Worm (Caenorhabditis elegans): ENCODE results near the gene dhhc-1.

Gene dhhc-1

ce11 chrX:15078276-15078675 lies 21.9 kb downstream of the dhhc-1 start:
- no peak for TF ChIP-seq ceh-34 (tag; optimal IDR thresholded peaks at IDR 0.05)
- TF ChIP-seq lin-11 (tag; optimal IDR thresholded peaks at IDR 0.05), result no peak
- no peak for TF ChIP-seq ceh-48 (tag; optimal IDR thresholded peaks at IDR 0.05)
- TF ChIP-seq nhr-11 (tag; optimal IDR thresholded peaks at IDR 0.05), result no peak
- no peak for TF ChIP-seq che-1 (tag; optimal IDR thresholded peaks at IDR 0.05)
- TF ChIP-seq hlh-13 (GFP tag; optimal IDR thresholded peaks at IDR 0.05), result no peak
- no peak for TF ChIP-seq hlh-6 (tag; optimal IDR thresholded peaks at IDR 0.05)
- no peak for TF ChIP-seq rnt-1 (tag; optimal IDR thresholded peaks at IDR 0.05)
- TF ChIP-seq nhr-232 (tag; optimal IDR thresholded peaks at IDR 0.05), result no peak
- no peak for TF ChIP-seq ztf-16 (tag; optimal IDR thresholded peaks at IDR 0.05)
- TF ChIP-seq hlh-15 (tag; optimal IDR thresholded peaks at IDR 0.05), result no peak
- no peak for TF ChIP-seq F13H6.1 (tag; optimal IDR thresholded peaks at IDR 0.05)
- TF ChIP-seq fax-1 (tag; optimal IDR thresholded peaks at IDR 0.05), result no peak
- TF ChIP-seq zip-5 (tag; optimal IDR thresholded peaks at IDR 0.05), result no peak
- no peak for TF ChIP-seq hlh-30 (tag; optimal IDR thresholded peaks at IDR 0.05; ENCODE audit: insufficient read depth)

DNA sequence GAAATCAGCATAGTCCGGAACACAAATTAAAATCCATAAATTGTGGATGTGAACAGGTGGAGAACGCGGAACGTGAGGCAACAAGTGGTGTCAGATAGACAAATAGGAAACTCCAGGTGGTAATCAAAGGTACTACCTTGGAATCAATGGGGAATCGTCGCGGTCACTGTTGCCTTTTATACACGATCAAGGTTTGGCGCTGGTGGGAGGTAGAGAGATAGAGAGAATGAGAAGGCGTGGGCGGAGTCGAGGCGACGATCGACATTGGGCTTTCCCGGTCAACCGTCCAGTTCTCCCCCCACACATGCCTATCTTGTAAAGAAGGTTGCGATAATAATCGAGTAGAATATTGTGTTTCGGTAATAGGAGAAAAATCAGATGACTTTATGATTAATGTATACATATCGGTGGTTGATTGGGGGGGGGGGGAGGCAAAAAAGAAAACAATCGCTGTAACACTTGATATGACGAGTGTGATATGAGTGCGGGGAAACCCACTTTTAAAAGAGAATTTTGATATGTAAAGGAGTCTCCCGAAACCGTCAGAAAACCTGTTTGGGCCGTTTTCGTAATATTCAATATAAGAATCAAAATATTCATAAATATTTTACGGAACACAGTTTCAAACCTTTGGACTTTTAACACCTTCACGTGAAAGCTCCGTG lies 22.5 kb downstream of the dhhc-1 start, which contains the start of the genes H40L08.8, H40L08.2 and H40L08.7:
TSS of gene H40L08.8 (minus strand) at position 37 of the 665 bp plus-strand sequence.
TSS of gene H40L08.2 (minus strand) at position 148 of the 665 bp plus-strand sequence.
TSS of gene H40L08.7 (minus strand) at position 148 of the 665 bp plus-strand sequence.
- TF ChIP-seq ceh-45 (GFP tag; IDR thresholded peaks at IDR 0.05), result no peak
- no peak for TF ChIP-seq K09A11.1 (tag; optimal IDR thresholded peaks at IDR 0.05; ENCODE audit: insufficient read depth)
- peak; percentile 3 for TF ChIP-seq elt-2 (tag; optimal IDR thresholded peaks at IDR 0.05)

ce11 chrX:15076909-15077308 lies 23.3 kb downstream of the dhhc-1 start:
- TF ChIP-seq hlh-6 (tag; optimal IDR thresholded peaks at IDR 0.05) (no peak), ceh-2 (tag; optimal IDR thresholded peaks at IDR 0.05) (no peak), C08G9.2 (tag; optimal IDR thresholded peaks at IDR 0.05) (no peak), odd-2 (tag; optimal IDR thresholded peaks at IDR 0.05) (no peak), npax-4 (tag; optimal IDR thresholded peaks at IDR 0.05) (no peak), K09A11.1 (tag; optimal IDR thresholded peaks at IDR 0.05; ENCODE audit: insufficient read depth) (no peak), ceh-6 (GFP tag; optimal IDR thresholded peaks at IDR 0.05) (no peak), ceh-14 (tag; optimal IDR thresholded peaks at IDR 0.05) (no peak)

- TF ChIP-seq Y22D7AL.16 (tag; optimal IDR thresholded peaks at IDR 0.05) (no peak), ceh-14 (tag; optimal IDR thresholded peaks at IDR 0.05) (no peak), ceh-19 (GFP tag; optimal IDR thresholded peaks at IDR 0.05) (no peak), lim-6 (tag; optimal IDR thresholded peaks at IDR 0.05) (no peak), K02D7.2 (tag; optimal IDR thresholded peaks at IDR 0.05) (no peak), nhr-11 (tag; optimal IDR thresholded peaks at IDR 0.05) (no peak), pat-9 (tag; optimal IDR thresholded peaks at IDR 0.05) (no peak), ttx-3 (tag; optimal IDR thresholded peaks at IDR 0.05) (no peak), fax-1 (tag; optimal IDR thresholded peaks at IDR 0.05) (no peak), madf-2 (tag; optimal IDR thresholded peaks at IDR 0.05) (no peak), elt-4 (tag; optimal IDR thresholded peaks at IDR 0.05) (no peak), ceh-2 (tag; optimal IDR thresholded peaks at IDR 0.05) (no peak), dve-1 (tag; optimal IDR thresholded peaks at IDR 0.05) (no peak), mec-3 (tag; optimal IDR thresholded peaks at IDR 0.05; ENCODE audit: borderline replicate concordance) (no peak), tbx-7 (tag; optimal IDR thresholded peaks at IDR 0.05) (no peak), K09A11.1 (tag; optimal IDR thresholded peaks at IDR 0.05; ENCODE audit: insufficient read depth) (no peak), odd-2 (tag; optimal IDR thresholded peaks at IDR 0.05) (no peak), unc-55 (GFP tag; optimal IDR thresholded peaks at IDR 0.05) (no peak)
Measured at ce11 chrX:15076042-15076565, 24.1 kb downstream of the dhhc-1 start, which contains the start of the genes H40L08.3 and H40L08.9. Gene H40L08.3, minus strand, starts transcription at chrX:15076092. Gene H40L08.9, minus strand, starts transcription at chrX:15076480.
